Worm (Caenorhabditis elegans): ENCODE results near the gene spp-4.

DNA sequence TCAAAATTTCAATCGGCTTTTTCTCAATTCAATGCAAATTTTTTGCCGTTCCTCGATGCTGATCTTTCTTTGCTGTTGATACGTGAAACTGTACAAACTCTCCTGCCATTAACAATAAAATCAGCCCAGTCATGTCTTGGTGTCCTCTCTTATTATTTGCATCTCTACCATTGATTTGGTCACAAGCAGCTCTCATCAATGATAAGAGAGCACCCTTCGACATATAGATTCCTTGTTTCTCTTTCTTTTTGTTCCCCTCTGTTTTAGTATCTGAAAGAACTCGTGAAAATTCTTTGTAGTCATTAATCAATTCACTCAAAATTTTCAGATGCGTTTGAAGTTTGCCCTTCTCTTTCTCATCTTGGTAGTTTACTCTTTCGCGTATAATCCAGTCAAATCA, 26.7 kb downstream of the spp-4 start, which contains the start of gene lron-7:
- TF ChIP-seq dao-5 (tag; optimal IDR thresholded peaks at IDR 0.05) (no peak), W03F9.2 (tag; optimal IDR thresholded peaks at IDR 0.05) (no peak)

Measured in whole organism, L4/young adult.